Fruit fly (Drosophila melanogaster) whole organism, embryonic: ENCODE data around the gene Taf2.
A peak's percentile ranks its signal among the peaks of the same experiment; 100 is the strongest.

Experiments used
- B-H2 ChIP-seq: fragments of 200-800 bp; sonication (Bioruptor generic); optimal IDR thresholded peaks from 2 replicates; lab custom pipeline; 2018; ENCODE audit warnings: missing biosample characterization, mild to moderate bottlenecking, missing genetic modification characterization
- CG10147 ChIP-seq: fragments of 200-800 bp; sonication (Bioruptor generic); optimal IDR thresholded peaks from 2 replicates; lab custom pipeline; 2019; ENCODE audit warnings: missing biosample characterization, mild to moderate bottlenecking, missing genetic modification characterization, moderate library complexity
- CG1024 ChIP-seq: fragments of 200-800 bp; sonication (Bioruptor generic); IDR thresholded peaks from 2 replicates; pipeline ENCODE4 v1.3.6; 2022; ENCODE audit warnings: missing biosample characterization, missing genetic modification characterization
- CG11093 ChIP-seq: fragments of 200-800 bp; sonication (Bioruptor generic); IDR thresholded peaks from 3 replicates; pipeline ENCODE4 v1.3.6; 2022; ENCODE audit warnings: missing biosample characterization, missing genetic modification characterization
- CG11504 ChIP-seq: fragments of 200-800 bp; sonication (Bioruptor generic); optimal IDR thresholded peaks from 3 replicates; lab custom pipeline; 2019; ENCODE audit warnings: missing biosample characterization, mild to moderate bottlenecking, missing genetic modification characterization, moderate library complexity
- CG11560 ChIP-seq: fragments of 200-800 bp; sonication (Bioruptor generic); IDR thresholded peaks from 3 replicates; pipeline ENCODE4 v1.3.6; 2022; ENCODE audit warnings: missing biosample characterization, missing genetic modification characterization
- CG11723 ChIP-seq: fragments of 200-800 bp; sonication (Bioruptor generic); optimal IDR thresholded peaks from 2 replicates; lab custom pipeline; 2017; ENCODE audit warnings: missing biosample characterization, mild to moderate bottlenecking, missing genetic modification characterization
- CG12071 ChIP-seq: fragments of 200-800 bp; sonication (Bioruptor generic); optimal IDR thresholded peaks from 3 replicates; lab custom pipeline; 2018; ENCODE audit warnings: missing biosample characterization, mild to moderate bottlenecking, missing genetic modification characterization
- CG12104 ChIP-seq: fragments of 200-800 bp; sonication (Bioruptor generic); optimal IDR thresholded peaks from 3 replicates; lab custom pipeline; 2016; ENCODE audit warnings: missing biosample characterization, missing genetic modification characterization
- CG12769 ChIP-seq: fragments of 200-800 bp; sonication (Bioruptor generic); optimal IDR thresholded peaks from 2 replicates; lab custom pipeline; 2019; ENCODE audit warnings: missing biosample characterization, mild to moderate bottlenecking, missing genetic modification characterization, moderate library complexity
- CG14050 ChIP-seq: fragments of 200-800 bp; sonication (Bioruptor generic); IDR thresholded peaks from 3 replicates; pipeline ENCODE4 v1.3.6; 2022; ENCODE audit warnings: missing biosample characterization, missing genetic modification characterization
- CG15479 ChIP-seq: fragments of 200-800 bp; sonication (Bioruptor generic); optimal IDR thresholded peaks from 3 replicates; lab custom pipeline; 2019; ENCODE audit warnings: missing biosample characterization, mild to moderate bottlenecking, missing genetic modification characterization, moderate library complexity
- CG15514 ChIP-seq: fragments of 200-800 bp; sonication (Bioruptor generic); optimal IDR thresholded peaks from 3 replicates; lab custom pipeline; 2017; ENCODE audit warnings: missing biosample characterization, missing genetic modification characterization, mild to moderate bottlenecking, moderate library complexity, missing genetic modification reagents
- CG1647 ChIP-seq: fragments of 200-800 bp; sonication (Bioruptor generic); optimal IDR thresholded peaks from 3 replicates; lab custom pipeline; 2016; ENCODE audit warnings: missing biosample characterization, missing genetic modification characterization
- CG17359 ChIP-seq: fragments of 200-800 bp; sonication (Bioruptor generic); optimal IDR thresholded peaks from 3 replicates; lab custom pipeline; 2018; ENCODE audit warnings: missing biosample characterization, mild to moderate bottlenecking, missing genetic modification characterization, moderate library complexity
- CG1832 ChIP-seq: fragments of 200-800 bp; sonication (Bioruptor generic); optimal IDR thresholded peaks from 2 replicates; lab custom pipeline; 2017; ENCODE audit warnings: missing biosample characterization, mild to moderate bottlenecking, missing genetic modification characterization, inconsistent platforms
- CG2712 ChIP-seq: fragments of 200-800 bp; optimal IDR thresholded peaks from 3 replicates; lab custom pipeline; 2019; ENCODE audit warnings: missing biosample characterization, mild to moderate bottlenecking, missing genetic modification characterization, moderate library complexity
- CG3065 ChIP-seq: fragments of 200-800 bp; sonication (Bioruptor generic); optimal IDR thresholded peaks from 2 replicates; lab custom pipeline; 2016; ENCODE audit warnings: missing biosample characterization, missing genetic modification characterization
- CG31441 ChIP-seq: fragments of 200-800 bp; sonication (Bioruptor generic); IDR thresholded peaks from 2 replicates; pipeline ENCODE4 v1.3.6; 2022; ENCODE audit warnings: missing biosample characterization, missing genetic modification characterization
- CG33213 ChIP-seq: fragments of 200-800 bp; sonication (Bioruptor generic); optimal IDR thresholded peaks from 3 replicates; lab custom pipeline; 2016; ENCODE audit warnings: missing biosample characterization, missing genetic modification characterization
- CG3995 ChIP-seq: fragments of 200-800 bp; sonication (Bioruptor generic); optimal IDR thresholded peaks from 3 replicates; lab custom pipeline; 2016; ENCODE audit warnings: missing biosample characterization, missing genetic modification characterization
- CG42726 ChIP-seq: fragments of 200-800 bp; sonication (Bioruptor generic); IDR thresholded peaks from 2 replicates; pipeline ENCODE4 v1.3.6; 2022; ENCODE audit warnings: missing biosample characterization, missing genetic modification characterization; ENCODE audit not compliant: partially characterized antibody
- CG43689 ChIP-seq: fragments of 200-800 bp; sonication (Bioruptor generic); IDR thresholded peaks from 2 replicates; pipeline ENCODE4 v1.3.6; 2022; ENCODE audit warnings: missing biosample characterization, missing genetic modification characterization
- CG6654 ChIP-seq: fragments of 200-800 bp; sonication (Bioruptor generic); optimal IDR thresholded peaks from 2 replicates; lab custom pipeline; 2017; ENCODE audit warnings: missing biosample characterization, mild to moderate bottlenecking, missing genetic modification characterization
- CG6683 ChIP-seq: fragments of 200-800 bp; sonication (Bioruptor generic); optimal IDR thresholded peaks from 2 replicates; lab custom pipeline; 2017; ENCODE audit warnings: missing biosample characterization, mild to moderate bottlenecking, missing genetic modification characterization, missing genetic modification reagents
- CG6791 ChIP-seq: fragments of 200-800 bp; sonication (Bioruptor generic); IDR thresholded peaks from 3 replicates; pipeline ENCODE4 v1.3.6; 2022; ENCODE audit warnings: missing biosample characterization, missing genetic modification characterization; ENCODE audit not compliant: partially characterized antibody
- CG6854 ChIP-seq: fragments of 200-800 bp; sonication (Bioruptor generic); optimal IDR thresholded peaks from 3 replicates; lab custom pipeline; 2017; ENCODE audit warnings: missing biosample characterization, mild to moderate bottlenecking, missing genetic modification characterization
- CG7372 ChIP-seq: fragments of 200-800 bp; sonication (Bioruptor generic); IDR thresholded peaks from 2 replicates; pipeline ENCODE4 v1.3.6; 2022; ENCODE audit warnings: missing biosample characterization, missing genetic modification characterization
- CG8944 ChIP-seq: fragments of 200-800 bp; sonication (Bioruptor generic); optimal IDR thresholded peaks from 3 replicates; lab custom pipeline; 2016; ENCODE audit warnings: missing biosample characterization, missing genetic modification characterization
- CG9727 ChIP-seq: fragments of 200-800 bp; sonication (Bioruptor generic); optimal IDR thresholded peaks from 3 replicates; lab custom pipeline; 2017; ENCODE audit warnings: missing biosample characterization, mild to moderate bottlenecking, missing genetic modification characterization
- Dll ChIP-seq: fragments of 200-800 bp; sonication (Bioruptor generic); IDR thresholded peaks from 4 replicates; pipeline ENCODE4 v1.3.6; 2022; ENCODE audit warnings: missing biosample characterization, missing genetic modification characterization; ENCODE audit not compliant: partially characterized antibody
- Doc3 ChIP-seq: fragments of 200-800 bp; sonication (Bioruptor generic); IDR thresholded peaks from 3 replicates; pipeline ENCODE4 v1.3.6; 2022; ENCODE audit warnings: missing biosample characterization, missing genetic modification characterization; ENCODE audit not compliant: partially characterized antibody
- E2f1 ChIP-seq: fragments of 200-800 bp; sonication (Bioruptor generic); IDR thresholded peaks from 2 replicates; pipeline ENCODE4 v1.3.6; 2022; ENCODE audit warnings: missing biosample characterization, missing genetic modification characterization
- Fer2 ChIP-seq: fragments of 200-800 bp; sonication (Bioruptor generic); optimal IDR thresholded peaks from 2 replicates; lab custom pipeline; 2018; ENCODE audit warnings: missing biosample characterization, mild to moderate bottlenecking, missing genetic modification characterization, moderate library complexity
- HLH54F ChIP-seq: fragments of 200-800 bp; sonication (Bioruptor generic); optimal IDR thresholded peaks from 3 replicates; lab custom pipeline; 2016; ENCODE audit warnings: missing biosample characterization, missing genetic modification characterization
- Nf-YA ChIP-seq: fragments of 200-800 bp; sonication (Bioruptor generic); IDR thresholded peaks from 2 replicates; pipeline ENCODE4 v1.3.6; 2022; ENCODE audit warnings: missing biosample characterization, missing genetic modification characterization
- Ssrp ChIP-seq: fragments of 200-800 bp; sonication (Bioruptor generic); optimal IDR thresholded peaks from 2 replicates; lab custom pipeline; 2018; ENCODE audit warnings: missing biosample characterization, mild to moderate bottlenecking, missing genetic modification characterization, moderate library complexity
- Xbp1 ChIP-seq: fragments of 200-800 bp; sonication (Bioruptor generic); optimal IDR thresholded peaks from 3 replicates; lab custom pipeline; 2016; ENCODE audit warnings: missing biosample characterization, mild to moderate bottlenecking, missing genetic modification characterization
- az2 ChIP-seq: fragments of 200-800 bp; sonication (Bioruptor generic); optimal IDR thresholded peaks from 3 replicates; lab custom pipeline; 2016; ENCODE audit warnings: missing biosample characterization, missing genetic modification characterization
- cas ChIP-seq: fragments of 200-800 bp; sonication (Bioruptor generic); IDR thresholded peaks from 2 replicates; pipeline ENCODE4 v1.3.6; 2022; ENCODE audit warnings: missing biosample characterization, missing genetic modification characterization
- caup ChIP-seq: fragments of 200-800 bp; sonication (Bioruptor generic); optimal IDR thresholded peaks from 3 replicates; lab custom pipeline; 2017; ENCODE audit warnings: missing biosample characterization, mild to moderate bottlenecking, missing genetic modification characterization, moderate library complexity; ENCODE audit not compliant: severe bottlenecking
- da ChIP-seq: fragments of 200-800 bp; sonication (Bioruptor generic); optimal IDR thresholded peaks from 2 replicates; lab custom pipeline; 2016; ENCODE audit warnings: missing biosample characterization, missing genetic modification characterization
- gce ChIP-seq: fragments of 200-800 bp; sonication (Bioruptor generic); IDR thresholded peaks from 3 replicates; pipeline ENCODE4 v1.3.6; 2022; ENCODE audit warnings: missing biosample characterization, missing genetic modification characterization
- pb ChIP-seq: fragments of 200-800 bp; sonication (Bioruptor generic); optimal IDR thresholded peaks from 3 replicates; lab custom pipeline; 2016; ENCODE audit warnings: missing biosample characterization, missing genetic modification characterization
- pfk ChIP-seq: fragments of 200-800 bp; sonication (Bioruptor generic); optimal IDR thresholded peaks from 2 replicates; lab custom pipeline; 2018; ENCODE audit warnings: missing biosample characterization, mild to moderate bottlenecking, missing genetic modification characterization, moderate library complexity
- pita ChIP-seq: fragments of 200-800 bp; sonication (Bioruptor generic); optimal IDR thresholded peaks from 2 replicates; lab custom pipeline; 2017; ENCODE audit warnings: missing biosample characterization, mild to moderate bottlenecking, missing genetic modification characterization
- rib ChIP-seq: fragments of 200-800 bp; sonication (Bioruptor generic); IDR thresholded peaks from 2 replicates; pipeline ENCODE4 v1.3.6; 2022; ENCODE audit warnings: missing biosample characterization, missing genetic modification characterization
- shn ChIP-seq: fragments of 200-800 bp; sonication (Bioruptor generic); optimal IDR thresholded peaks from 3 replicates; lab custom pipeline; 2016; ENCODE audit warnings: missing biosample characterization, missing genetic modification characterization
- unc-4 ChIP-seq: fragments of 200-800 bp; sonication (Bioruptor generic); IDR thresholded peaks from 2 replicates; pipeline ENCODE4 v1.3.6; 2022; ENCODE audit warnings: missing biosample characterization, missing genetic modification characterization; ENCODE audit not compliant: partially characterized antibody
- wdn ChIP-seq: fragments of 200-800 bp; sonication (Bioruptor generic); IDR thresholded peaks from 2 replicates; pipeline ENCODE4 v1.3.6; 2022; ENCODE audit warnings: missing biosample characterization, missing genetic modification characterization
- wor ChIP-seq: fragments of 200-800 bp; sonication (Bioruptor generic); IDR thresholded peaks from 2 replicates; pipeline ENCODE4 v1.3.6; 2022; ENCODE audit warnings: missing biosample characterization, missing genetic modification characterization

Gene Taf2

DNA sequence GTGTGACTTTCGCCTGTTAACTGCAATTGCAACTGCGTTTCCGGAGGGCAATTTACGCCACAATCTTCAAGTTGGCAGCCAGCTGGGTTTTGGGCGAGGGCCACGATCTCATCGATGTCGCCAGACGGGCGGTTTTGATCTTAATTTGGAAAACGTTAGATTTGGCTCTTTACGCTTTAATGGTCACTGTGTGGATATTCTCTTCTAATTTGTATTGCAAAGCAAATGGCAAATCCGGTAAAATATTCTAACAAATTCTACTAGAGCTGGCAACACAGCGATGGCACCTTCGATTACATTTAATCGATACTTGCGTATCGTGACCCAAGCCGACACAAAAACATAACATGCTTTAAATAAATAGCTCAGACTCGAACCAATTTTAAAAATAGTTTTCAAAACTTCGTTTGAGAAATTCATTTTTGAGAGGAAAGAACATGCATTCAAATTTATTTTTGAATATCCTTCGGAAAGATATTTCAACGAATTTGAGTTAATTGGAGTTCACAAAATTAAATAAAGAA lies 51.9 kb downstream of the Taf2 start, which contains the start of gene I-2 (continued):
- TF ChIP-seq cas (no peak), pb (no peak), CG11560 (tag; lab: Robert Waterston, UW) (no peak), B-H2 (no peak), CG15514 (GFP tag; lab: Kevin White, UChicago) (peak; percentile 60), CG1832 (GFP tag; lab: Kevin White, UChicago) (no peak), CG31441 (GFP tag; lab: Robert Waterston, UW) (no peak), wdn (GFP tag; lab: Robert Waterston, UW) (no peak), pfk (no peak), shn (no peak), CG11504 (tag; lab: Kevin White, UChicago) (peak; percentile 45), CG12769 (tag; lab: Kevin White, UChicago) (no peak), wor (no peak), Doc3 (GFP tag; lab: Robert Waterston, UW) (peak; percentile 80), Ssrp (tag; lab: Kevin White, UChicago) (no peak), caup (GFP tag; lab: Kevin White, UChicago) (no peak), CG10147 (GFP tag; lab: Kevin White, UChicago) (no peak), CG15479 (GFP tag; lab: Kevin White, UChicago) (no peak), Xbp1 (GFP tag; lab: Kevin White, UChicago) (peak; percentile 34), CG1647 (GFP tag; lab: Kevin White, UChicago) (no peak), CG17359 (tag; lab: Kevin White, UChicago) (no peak), Nf-YA (GFP tag; lab: Robert Waterston, UW) (no peak), CG11093 (GFP tag; lab: Robert Waterston, UW) (no peak), az2 (GFP tag; lab: Kevin White, UChicago) (no peak), CG11723 (no peak), CG1024 (GFP tag; lab: Robert Waterston, UW) (no peak), CG33213 (no peak), CG3065 (GFP tag; lab: Kevin White, UChicago) (no peak), da (GFP tag; lab: Kevin White, UChicago) (no peak), CG6854 (GFP tag; lab: Kevin White, UChicago) (no peak), CG6654 (GFP tag; lab: Kevin White, UChicago) (no peak), CG6683 (GFP tag; lab: Kevin White, UChicago) (no peak), CG9727 (no peak), CG43689 (GFP tag; lab: Robert Waterston, UW) (no peak), CG2712 (peak; percentile 37), Dll (peak; percentile 87), CG6791 (GFP tag; lab: Robert Waterston, UW) (peak; percentile 88), CG8944 (GFP tag; lab: Kevin White, UChicago) (no peak), CG3995 (peak; percentile 64), CG14050 (GFP tag; lab: Robert Waterston, UW) (no peak), CG7372 (GFP tag; lab: Robert Waterston, UW) (no peak), Fer2 (tag; lab: Kevin White, UChicago) (no peak), pita (peak; percentile 45), CG12071 (GFP tag; lab: Kevin White, UChicago) (no peak), rib (GFP tag; lab: Robert Waterston, UW) (no peak), E2f1 (GFP tag; lab: Robert Waterston, UW) (no peak), CG12104 (GFP tag; lab: Kevin White, UChicago) (no peak), gce (GFP tag; lab: Robert Waterston, UW) (no peak), unc-4 (GFP tag; lab: Robert Waterston, UW) (peak; percentile 89), CG42726 (GFP tag; lab: Robert Waterston, UW) (peak; percentile 79), HLH54F (GFP tag; lab: Kevin White, UChicago) (no peak)
